Fruit fly (Drosophila melanogaster) whole organism: ENCODE results near the gene pigs.

Source experiments
- CG8478 ChIP-seq: fragments of >200 bp; optimal IDR thresholded peaks from 2 replicates; lab custom pipeline; 2018; ENCODE audit warnings: inconsistent platforms
- Dll ChIP-seq: fragments of >200 bp; optimal IDR thresholded peaks from 2 replicates; lab custom pipeline; 2017
- EcR ChIP-seq, 2 experiments: fragments of >200 bp; optimal IDR thresholded peaks; 2 replicates each; lab custom pipeline; 2017; ENCODE audit warnings: missing biosample characterization in 2 of 2, missing genetic modification characterization in 2 of 2, missing genetic modification reagents in 2 of 2
- pan ChIP-seq: fragments of >200 bp; optimal IDR thresholded peaks from 2 replicates; lab custom pipeline; 2017
- psq ChIP-seq: fragments of >200 bp; optimal IDR thresholded peaks from 2 replicates; lab custom pipeline; 2017
- usp ChIP-seq: fragments of >200 bp; optimal IDR thresholded peaks from 2 replicates; lab custom pipeline; 2017; ENCODE audit warnings: missing biosample characterization, missing genetic modification characterization, mixed read lengths

pigs gene

DNA sequence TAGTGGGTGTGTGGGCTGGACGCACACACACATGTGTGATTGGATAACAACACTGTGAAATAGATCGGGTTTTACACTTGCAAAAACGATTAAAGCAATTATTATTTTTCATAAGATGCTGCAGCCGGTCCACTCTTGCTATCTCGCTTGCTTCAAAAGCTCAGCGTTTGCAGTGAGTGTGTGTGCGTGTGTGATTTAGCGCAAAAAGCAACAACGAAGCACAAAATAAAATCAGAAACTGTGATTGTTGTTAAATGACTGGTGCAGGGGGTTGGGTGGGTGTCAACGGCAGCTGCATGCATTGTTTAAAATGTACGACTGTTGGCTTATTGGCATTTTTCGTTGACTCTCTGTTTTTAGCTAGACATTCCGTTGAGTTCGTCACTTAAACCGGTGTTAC lies 62.0 kb downstream of the pigs start:
- no peak for TF ChIP-seq usp
- no peak for TF ChIP-seq EcR (GFP tag; optimal IDR thresholded peaks at IDR 0.05; lab: Kevin White, UChicago)
- TF ChIP-seq CG8478 (lab: Kevin White, UChicago), result no peak
- TF ChIP-seq pan (lab: Kevin White, UChicago), result no peak
- no peak for TF ChIP-seq psq (lab: Kevin White, UChicago)
- no peak for TF ChIP-seq Dll (lab: Kevin White, UChicago)

dm6 chrX:6662378-6662777 lies 62.5 kb downstream of the pigs start:
- TF ChIP-seq EcR (GFP tag; optimal IDR thresholded peaks at IDR 0.05; lab: Kevin White, UChicago), result no peak
- no peak for TF ChIP-seq pan (lab: Kevin White, UChicago)
- no peak for TF ChIP-seq psq (lab: Kevin White, UChicago)
- TF ChIP-seq usp, result no peak
- no peak for TF ChIP-seq CG8478 (lab: Kevin White, UChicago)
- no peak for TF ChIP-seq Dll (lab: Kevin White, UChicago)

DNA sequence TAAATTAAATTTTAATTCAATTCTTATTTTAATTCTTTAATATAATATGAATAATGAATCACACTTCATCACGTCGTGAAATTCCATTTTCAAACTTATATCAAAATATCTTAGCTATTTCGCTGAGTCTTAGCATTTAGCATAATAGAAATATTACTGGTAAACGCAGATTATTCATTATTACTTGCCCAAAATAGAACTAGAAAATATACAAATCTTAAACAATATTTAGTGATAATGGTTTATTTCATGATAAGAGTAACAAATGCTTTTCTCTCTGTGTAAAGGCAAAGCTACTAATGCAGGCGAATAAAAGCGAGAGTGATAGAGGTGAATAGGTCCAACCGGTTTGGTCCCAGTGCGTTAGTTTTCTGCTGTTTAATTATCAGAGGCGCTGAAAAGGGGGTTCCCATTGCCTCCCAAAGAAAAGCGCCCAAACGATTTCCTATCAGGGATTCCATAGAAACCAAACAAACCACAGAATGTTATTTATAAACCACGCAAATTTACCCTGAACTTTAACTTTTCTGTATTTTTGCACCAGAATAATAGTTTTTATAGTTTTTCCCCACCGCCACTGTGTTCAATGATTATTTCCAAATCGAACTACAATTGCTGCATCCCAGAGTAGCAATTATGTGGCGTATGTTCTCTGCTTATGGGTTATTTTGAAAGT lies 63.2 kb downstream of the pigs start:
- TF ChIP-seq CG8478 (lab: Kevin White, UChicago) (no peak), Dll (lab: Kevin White, UChicago) (no peak), pan (lab: Kevin White, UChicago) (no peak), usp (no peak), psq (lab: Kevin White, UChicago) (no peak)

DNA sequence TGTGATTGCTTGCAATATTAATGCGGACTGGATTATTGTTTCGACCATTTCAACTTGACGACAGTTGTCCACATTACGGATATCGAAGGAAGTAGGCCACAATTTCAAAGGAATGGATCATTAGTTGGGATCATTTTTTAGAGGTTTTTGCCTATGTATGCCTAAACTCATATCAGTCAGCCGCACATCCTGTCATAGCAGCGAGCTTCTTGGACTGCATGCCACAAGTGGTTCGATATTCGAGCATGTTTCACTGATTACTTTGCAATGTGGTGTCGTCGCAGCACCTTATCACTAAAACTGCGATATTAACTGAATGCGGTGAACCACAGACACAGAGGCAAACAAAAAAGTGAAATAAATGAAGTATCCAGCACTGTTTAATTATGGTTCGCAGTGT lies 64.1 kb downstream of the pigs start:
- TF ChIP-seq CG8478 (lab: Kevin White, UChicago), result no peak
- TF ChIP-seq EcR (GFP tag; optimal IDR thresholded peaks at IDR 0.05; lab: Kevin White, UChicago), result no peak
- no peak for TF ChIP-seq Dll (lab: Kevin White, UChicago)
- no peak for TF ChIP-seq pan (lab: Kevin White, UChicago)
- TF ChIP-seq usp, result no peak
- TF ChIP-seq psq (lab: Kevin White, UChicago), result no peak

DNA sequence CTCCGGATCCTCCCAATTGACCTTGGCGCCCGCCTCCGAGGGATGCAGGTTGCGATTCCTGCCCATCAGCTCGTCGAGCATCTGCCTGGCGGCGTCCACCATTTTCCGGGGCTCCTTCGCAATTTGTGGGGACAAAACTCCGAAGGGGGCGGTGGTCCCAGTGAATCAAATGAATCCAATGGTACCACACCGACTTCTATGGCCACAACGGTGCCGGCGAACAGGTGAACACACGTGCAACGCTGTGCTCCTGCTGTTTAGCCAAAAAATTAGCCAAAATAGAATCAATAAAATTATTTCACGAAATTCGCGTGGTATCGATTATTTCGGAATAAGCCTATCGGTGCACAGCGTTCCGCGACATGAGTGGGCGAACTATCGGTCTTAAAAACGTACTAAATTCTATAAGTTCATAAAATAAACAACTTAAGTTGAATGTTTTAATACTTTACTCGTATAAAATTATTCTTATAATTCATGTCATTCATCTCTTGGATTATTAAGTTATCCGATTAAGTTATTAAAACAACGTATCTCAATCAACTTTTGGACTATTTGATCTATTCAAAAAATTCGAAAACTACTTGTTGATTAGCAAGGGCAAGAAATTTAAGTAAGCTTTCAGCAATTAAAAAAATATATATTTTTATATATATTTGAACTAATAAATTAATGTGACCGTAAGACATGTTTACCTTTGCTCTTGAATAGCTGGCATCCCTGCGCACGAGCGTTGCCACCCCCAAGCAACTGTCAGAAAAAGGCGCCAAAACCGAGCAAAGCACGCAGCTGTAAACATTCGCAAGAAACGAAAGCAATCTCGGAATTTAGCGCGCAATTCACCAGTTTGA lies 74.0 kb downstream of the pigs start, which contains the start of the genes CG3198 and Mcm6:
Gene CG3198 (minus strand): TSS at position 337 of the 851 bp plus-strand sequence.
Gene Mcm6 (plus strand): TSS at position 751 of the 851 bp plus-strand sequence.
- no peak for TF ChIP-seq Dll (lab: Kevin White, UChicago)
- no peak for TF ChIP-seq usp
- no peak for TF ChIP-seq pan (lab: Kevin White, UChicago)
- TF ChIP-seq EcR (GFP tag; optimal IDR thresholded peaks at IDR 0.05; lab: Kevin White, UChicago), result no peak
- no peak for TF ChIP-seq CG8478 (lab: Kevin White, UChicago)
- TF ChIP-seq psq (lab: Kevin White, UChicago), result no peak

DNA sequence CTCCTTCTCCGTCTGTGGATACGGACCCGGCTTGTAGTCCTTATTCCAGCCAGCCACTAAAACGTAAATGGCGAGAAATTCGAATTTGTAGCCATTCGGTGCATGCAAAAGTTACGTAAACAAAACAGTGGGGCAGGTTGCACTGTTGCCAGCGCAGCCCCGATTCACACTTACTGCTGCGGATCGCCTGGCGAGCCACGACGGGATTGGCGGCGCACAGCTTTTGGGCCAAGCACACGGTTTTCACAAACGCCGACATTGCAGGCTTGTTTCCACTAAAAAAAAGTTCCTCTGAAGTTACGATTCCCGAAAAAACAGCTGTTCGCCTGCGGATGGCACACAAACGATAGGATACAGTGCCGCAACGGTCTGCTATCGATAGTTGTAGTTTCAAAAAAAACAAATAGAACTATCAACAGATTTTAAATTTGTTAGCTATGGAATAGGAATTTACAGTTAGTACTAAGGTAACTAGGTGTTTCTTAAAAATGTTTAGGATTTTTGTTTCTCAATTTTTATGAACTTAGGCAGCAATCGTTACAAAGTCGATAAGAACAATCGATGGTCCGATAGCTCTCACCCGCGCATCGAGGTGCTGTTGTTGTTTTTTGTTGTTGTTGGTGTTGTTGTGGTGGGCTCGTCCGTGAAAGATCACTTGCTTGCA lies 78.1 kb downstream of the pigs start, which contains the start of gene Fum1:
Gene Fum1 (plus strand): TSS at position 599 of the 664 bp plus-strand sequence.
- TF ChIP-seq CG8478 (lab: Kevin White, UChicago) (no peak), Dll (lab: Kevin White, UChicago) (no peak), EcR (GFP tag; optimal IDR thresholded peaks at IDR 0.05; lab: Kevin White, UChicago) (no peak), pan (lab: Kevin White, UChicago) (no peak), usp (no peak), psq (lab: Kevin White, UChicago) (no peak)

dm6 chrX:6678635-6679501 lies 79.0 kb downstream of the pigs start, which contains the start of gene ND-ASHI:
ND-ASHI (minus strand) TSS chrX:6679118.
- TF ChIP-seq CG8478 (lab: Kevin White, UChicago) (no peak), pan (lab: Kevin White, UChicago) (no peak), psq (lab: Kevin White, UChicago) (no peak), EcR (GFP tag; optimal IDR thresholded peaks at IDR 0.05; lab: Kevin White, UChicago) (no peak), Dll (lab: Kevin White, UChicago) (no peak), usp (no peak)

DNA sequence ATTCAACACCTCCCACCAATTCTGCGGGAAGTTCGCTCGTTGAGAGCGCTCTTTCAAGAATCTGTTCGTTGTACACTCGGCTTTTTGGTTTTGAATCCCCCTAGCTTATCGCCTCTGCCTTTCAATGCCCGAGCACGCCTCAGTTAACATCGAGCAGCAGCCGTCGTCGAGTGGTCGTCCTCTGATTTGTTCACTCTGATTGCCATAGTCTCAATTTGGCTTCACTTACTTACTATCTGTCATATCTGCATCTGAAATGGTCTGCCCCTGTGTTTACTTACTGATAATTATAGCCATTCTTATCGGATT lies 79.6 kb downstream of the pigs start:
- TF ChIP-seq pan (lab: Kevin White, UChicago) (no peak), Dll (lab: Kevin White, UChicago) (peak; percentile 16)

DNA sequence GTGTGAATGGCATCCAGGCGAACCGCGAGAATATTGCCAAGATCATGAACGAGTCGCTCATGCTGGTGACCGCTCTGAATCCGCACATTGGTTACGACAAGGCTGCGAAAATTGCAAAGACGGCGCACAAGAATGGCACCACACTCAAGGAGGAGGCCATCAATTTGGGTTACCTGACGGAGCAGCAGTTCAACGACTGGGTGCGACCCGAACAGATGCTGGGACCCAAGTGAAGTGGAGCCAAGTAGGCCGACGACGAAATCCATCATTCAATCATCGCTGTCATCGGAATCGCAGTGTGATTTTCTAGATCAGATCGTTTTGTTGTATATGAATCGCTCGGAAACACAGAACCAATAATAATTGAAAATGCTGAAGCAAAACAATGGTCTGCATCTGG lies 81.6 kb downstream of the pigs start, which contains the start of gene Fum2:
Gene Fum2 (plus strand): TSS at position 301 of the 400 bp plus-strand sequence.
- TF ChIP-seq psq (lab: Kevin White, UChicago) (no peak), pan (lab: Kevin White, UChicago) (no peak), CG8478 (lab: Kevin White, UChicago) (no peak)

DNA sequence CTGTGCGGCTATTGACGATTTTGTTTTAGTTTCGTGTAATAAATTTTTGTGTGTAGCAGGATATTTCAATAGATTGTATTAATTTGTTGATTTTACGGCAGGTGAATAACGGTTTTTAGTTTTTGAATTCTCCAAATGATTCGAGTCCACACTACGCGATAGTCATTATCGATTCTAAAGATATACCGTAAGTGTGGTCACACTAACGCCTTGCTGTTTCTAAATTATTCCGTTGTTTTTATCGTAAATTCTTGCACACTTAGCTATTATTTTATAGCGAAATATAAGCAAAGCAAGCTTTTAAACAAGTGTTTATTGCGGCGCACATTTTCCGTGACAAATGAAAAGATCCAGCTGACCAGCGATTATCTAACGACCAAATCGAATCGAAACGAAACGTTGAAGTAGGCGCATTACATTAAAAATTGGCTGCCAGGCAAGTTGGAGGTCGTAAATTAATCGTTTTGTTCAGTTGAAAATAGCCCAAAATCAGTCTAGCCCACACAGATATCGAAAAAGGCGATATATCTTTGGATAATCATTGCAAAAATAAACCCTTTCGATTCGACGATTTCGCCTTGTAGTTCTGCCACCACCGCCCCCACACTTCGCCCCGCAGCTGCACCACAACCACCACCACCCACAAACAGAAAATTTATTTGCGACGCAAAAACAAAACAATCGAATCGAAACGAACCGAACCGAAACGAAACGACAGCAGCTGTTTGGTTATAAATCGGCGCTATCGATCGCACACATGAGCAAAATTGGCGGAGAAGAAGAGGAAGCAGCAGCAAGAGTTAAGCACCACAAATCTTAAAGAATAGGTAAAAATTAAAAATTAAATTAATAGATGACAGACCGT lies 84.0 kb downstream of the pigs start, which contains the start of gene Pink1:
Gene Pink1 (plus strand): TSS at position 164 of the 865 bp plus-strand sequence.
- no peak for TF ChIP-seq pan (lab: Kevin White, UChicago)
- no peak for TF ChIP-seq psq (lab: Kevin White, UChicago)
- no peak for TF ChIP-seq Dll (lab: Kevin White, UChicago)
- TF ChIP-seq EcR (GFP tag; optimal IDR thresholded peaks at IDR 0.05; lab: Kevin White, UChicago), result no peak
- TF ChIP-seq usp, result no peak
- no peak for TF ChIP-seq CG8478 (lab: Kevin White, UChicago)
